Worm (Caenorhabditis elegans) whole organism, midembryonic: ENCODE results near the gene dao-2.

ENCODE experiments used
- T22C8.4 ChIP-seq: fragments of 200-800 bp; sonication (Bioruptor generic); IDR thresholded peaks from 2 replicates; pipeline ENCODE4 v1.3.6; 2022; ENCODE audit warnings: missing genetic modification characterization, missing compliant biosample characterization
- cog-1 ChIP-seq: sonication (generic microtip); optimal IDR thresholded peaks from 2 replicates; lab custom pipeline; 2016; ENCODE audit warnings: missing genetic modification characterization, missing compliant biosample characterization
- flt-1 ChIP-seq: fragments of 200-800 bp; sonication (Bioruptor generic); IDR thresholded peaks from 2 replicates; pipeline ENCODE4 v1.3.6; 2022; ENCODE audit warnings: missing genetic modification characterization, missing compliant biosample characterization
- klf-2 ChIP-seq: fragments of 200-800 bp; sonication (Bioruptor generic); conservative IDR thresholded peaks from 2 replicates; pipeline ENCODE4 v1.3.6; 2022; ENCODE audit warnings: missing genetic modification reagents, missing genetic modification characterization, missing compliant biosample characterization
- ref-1 ChIP-seq: fragments of 200-800 bp; sonication (Bioruptor generic); conservative IDR thresholded peaks from 2 replicates; pipeline ENCODE4 v1.3.6; 2022; ENCODE audit warnings: missing genetic modification reagents, missing genetic modification characterization, missing compliant biosample characterization
- tab-1 ChIP-seq: fragments of 200-800 bp; sonication (Bioruptor generic); IDR thresholded peaks from 2 replicates; pipeline ENCODE4 v1.3.6; 2022; ENCODE audit warnings: missing genetic modification characterization, missing compliant biosample characterization
- ztf-23 ChIP-seq: fragments of 200-800 bp; sonication (Bioruptor generic); IDR thresholded peaks from 2 replicates; pipeline ENCODE4 v1.3.6; 2022; ENCODE audit warnings: missing genetic modification reagents, missing genetic modification characterization, missing compliant biosample characterization
- ztf-29 ChIP-seq: fragments of 200-800 bp; sonication (Bioruptor generic); IDR thresholded peaks from 2 replicates; pipeline ENCODE4 v1.3.6; 2022; ENCODE audit warnings: missing genetic modification reagents, missing genetic modification characterization, missing compliant biosample characterization

- TF ChIP-seq T22C8.4 (GFP tag; lab: Robert Waterston, UW), result no peak
- TF ChIP-seq ref-1 (GFP tag; lab: Robert Waterston, UW), result no peak
- TF ChIP-seq klf-2, result no peak
- TF ChIP-seq tab-1 (GFP tag; lab: Robert Waterston, UW), result no peak
- no peak for TF ChIP-seq ztf-29 (GFP tag; lab: Robert Waterston, UW)
- TF ChIP-seq ztf-23, result no peak
- TF ChIP-seq cog-1 (tag; lab: Kevin White, UChicago), result no peak
- no peak for TF ChIP-seq flt-1
Measured at ce11 chrII:4599838-4600237, 37.1 kb downstream of the dao-2 start.
